Worm (Caenorhabditis elegans) whole organism, L4/young adult: ENCODE measurements around the gene erl-1.

Experiments used
- W03F9.2 ChIP-seq: fragments of 150-350 bp; optimal IDR thresholded peaks from 2 replicates; lab custom pipeline; 2014; ENCODE audit warnings: missing biosample characterization, missing genetic modification characterization
- dao-5 ChIP-seq: sonication (generic microtip); optimal IDR thresholded peaks from 2 replicates; lab custom pipeline; 2016; ENCODE audit warnings: missing genotype, missing genetic modification characterization, moderate library complexity, missing compliant biosample characterization
- him-1 ChIP-seq: sonication (generic microtip); optimal IDR thresholded peaks from 2 replicates; lab custom pipeline; 2016; ENCODE audit warnings: missing genotype, missing genetic modification reagents, missing genetic modification characterization, missing compliant biosample characterization

DNA sequence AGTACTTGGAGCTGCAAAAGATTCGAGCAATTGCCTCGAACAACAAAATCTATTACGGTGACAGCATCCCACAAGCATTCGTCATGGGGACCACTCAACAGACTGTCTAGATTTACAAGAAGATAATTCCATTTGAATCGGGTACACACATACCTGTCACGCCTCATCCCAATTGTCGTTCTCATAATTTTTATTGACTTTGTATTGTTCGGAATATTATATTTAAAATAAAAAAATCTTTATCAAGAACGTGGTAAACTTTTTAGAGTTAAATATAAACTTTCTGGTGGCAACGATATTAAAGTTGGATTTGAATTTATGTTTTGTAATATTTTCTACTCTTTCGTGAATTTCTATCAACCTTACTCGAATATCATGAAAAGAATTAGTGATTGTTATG, 1.4 kb downstream of the erl-1 start, which contains the start of gene C42C1.9:
- TF ChIP-seq dao-5 (tag; lab: Kevin White, UChicago), result no peak
- TF ChIP-seq him-1 (tag; lab: Kevin White, UChicago), result no peak
- TF ChIP-seq W03F9.2 (tag; lab: Kevin White, UChicago), result no peak
